Fruit fly (Drosophila melanogaster) whole organism, embryonic: ENCODE measurements around the gene CG14253.

ENCODE experiments used
- CG2712 ChIP-seq: fragments of 200-800 bp; optimal IDR thresholded peaks from 3 replicates; lab custom pipeline; 2019; ENCODE audit warnings: missing biosample characterization, mild to moderate bottlenecking, missing genetic modification characterization, moderate library complexity
- lola ChIP-seq, 3 experiments: fragments of >200 bp in 2 of 3; fragments of 200-800 bp in 1 of 3; sonication (Bioruptor generic) in 1 of 3; optimal IDR thresholded peaks; 2 replicates each; lab custom pipeline; 2017 to 2019; ENCODE audit warnings: missing biosample characterization in 3 of 3, missing genetic modification characterization in 3 of 3, mild to moderate bottlenecking in 1 of 3, moderate library complexity in 1 of 3

DNA sequence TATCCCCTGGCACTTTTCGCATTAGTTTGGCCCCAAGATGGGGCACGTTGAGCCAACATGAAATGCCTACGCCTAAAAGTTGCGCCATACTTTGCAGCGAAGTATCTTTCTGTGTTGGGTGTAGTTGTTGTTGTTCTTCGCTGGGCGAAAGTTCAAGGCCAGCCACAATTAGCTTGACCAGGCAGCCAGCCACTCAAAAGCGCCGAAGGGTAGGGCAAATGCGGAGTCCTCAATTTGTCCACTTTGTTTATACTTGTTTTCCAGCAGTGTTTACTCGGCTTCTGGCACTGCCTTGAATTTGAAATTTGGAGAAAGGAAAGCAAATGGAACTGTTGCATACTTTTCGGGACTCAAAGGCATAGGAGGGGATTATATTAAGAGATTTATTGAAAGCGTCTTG lies 21.2 kb upstream of the CG14253 start:
- TF ChIP-seq lola (GFP tag; optimal IDR thresholded peaks at IDR 0.05; lab: Kevin White, UChicago) (no peak), CG2712 (tag; lab: Kevin White, UChicago) (no peak)
